Worm (Caenorhabditis elegans): ENCODE measurements around the gene F52B11.5.

F52B11.5 gene

ce11 chrIV:14103054-14103453 lies at the start of gene F52B11.5:
Gene F52B11.5 (minus strand): TSS chrIV:14103231.
- TF ChIP-seq nhr-237 (tag; optimal IDR thresholded peaks at IDR 0.05) = no peak
- no peak for TF ChIP-seq lin-13 (tag; optimal IDR thresholded peaks at IDR 0.05)
- TF ChIP-seq nhr-12 (tag; optimal IDR thresholded peaks at IDR 0.05) = no peak
- no peak for TF ChIP-seq ham-2 (GFP tag; optimal IDR thresholded peaks at IDR 0.05)
- no peak for TF ChIP-seq M03D4.4 (tag; optimal IDR thresholded peaks at IDR 0.05)
- TF ChIP-seq nhr-28 (tag; optimal IDR thresholded peaks at IDR 0.05) = no peak
- no peak for TF ChIP-seq ztf-11 (tag; optimal IDR thresholded peaks at IDR 0.05)
- TF ChIP-seq pha-4 (tag; optimal IDR thresholded peaks at IDR 0.05) = no peak
- TF ChIP-seq cnd-1 (tag; optimal IDR thresholded peaks at IDR 0.05) = no peak
- no peak for TF ChIP-seq tbx-8 (GFP tag; optimal IDR thresholded peaks at IDR 0.05)
- TF ChIP-seq sptf-1 (tag; optimal IDR thresholded peaks at IDR 0.05) = no peak
- TF ChIP-seq hlh-1 (tag; optimal IDR thresholded peaks at IDR 0.05) = no peak
- TF ChIP-seq sem-2 (GFP tag; optimal IDR thresholded peaks at IDR 0.05) = no peak
- no peak for TF ChIP-seq mep-1 (tag; optimal IDR thresholded peaks at IDR 0.05)
- no peak for TF ChIP-seq unc-39 (tag; optimal IDR thresholded peaks at IDR 0.05)
- no peak for TF ChIP-seq lin-32 (GFP tag; optimal IDR thresholded peaks at IDR 0.05)
- TF ChIP-seq nhr-76 (tag; optimal IDR thresholded peaks at IDR 0.05) = no peak

DNA sequence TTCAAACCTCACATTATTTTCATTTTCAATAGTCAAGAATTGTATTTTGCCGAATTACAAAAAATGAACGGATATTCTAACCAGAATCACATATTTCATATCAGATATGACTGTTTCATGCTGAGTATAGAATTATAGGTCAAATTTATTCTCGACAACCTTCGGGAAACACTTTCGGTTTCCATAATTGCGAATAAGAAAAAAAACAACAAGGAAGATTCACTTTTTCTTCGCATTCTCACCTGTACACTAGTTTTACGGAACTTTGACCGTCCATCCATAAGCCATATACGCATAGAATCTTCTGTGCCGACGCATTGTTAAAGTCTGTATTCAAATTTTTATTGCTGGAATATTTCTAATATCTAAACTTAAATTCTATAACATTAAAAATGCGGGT lies 42.6 kb upstream of the F52B11.5 start, which contains the start of gene oac-37:
Gene oac-37 (plus strand): TSS at position 301 of the 400 bp plus-strand sequence.
- no peak for TF ChIP-seq sptf-1 (tag; optimal IDR thresholded peaks at IDR 0.05)
- no peak for TF ChIP-seq ces-1 (GFP tag; optimal IDR thresholded peaks at IDR 0.05)
- TF ChIP-seq mep-1 (tag; optimal IDR thresholded peaks at IDR 0.05) = no peak
- no peak for TF ChIP-seq lin-32 (GFP tag; optimal IDR thresholded peaks at IDR 0.05)
- TF ChIP-seq M03D4.4 (tag; optimal IDR thresholded peaks at IDR 0.05) = no peak
- no peak for TF ChIP-seq nhr-237 (tag; optimal IDR thresholded peaks at IDR 0.05)
- no peak for TF ChIP-seq unc-62 (GFP tag; optimal IDR thresholded peaks at IDR 0.05)
- TF ChIP-seq tbx-8 (GFP tag; optimal IDR thresholded peaks at IDR 0.05) = no peak
- no peak for TF ChIP-seq sem-2 (GFP tag; optimal IDR thresholded peaks at IDR 0.05)
- TF ChIP-seq unc-120 (tag; optimal IDR thresholded peaks at IDR 0.05; ENCODE audit: poor library complexity, severe bottlenecking) = no peak
- TF ChIP-seq elt-3 (tag; optimal IDR thresholded peaks at IDR 0.05) = no peak
- TF ChIP-seq lin-13 (tag; optimal IDR thresholded peaks at IDR 0.05) = no peak
- no peak for TF ChIP-seq flh-1 (GFP tag; optimal IDR thresholded peaks at IDR 0.05)
- TF ChIP-seq blmp-1 (tag; optimal IDR thresholded peaks at IDR 0.05) = no peak
- TF ChIP-seq ceh-83 (GFP tag; optimal IDR thresholded peaks at IDR 0.05) = no peak
- no peak for TF ChIP-seq nhr-28 (tag; optimal IDR thresholded peaks at IDR 0.05)
- TF ChIP-seq elt-1 (tag; optimal IDR thresholded peaks at IDR 0.05; ENCODE audit: borderline replicate concordance, insufficient read depth) = no peak

DNA sequence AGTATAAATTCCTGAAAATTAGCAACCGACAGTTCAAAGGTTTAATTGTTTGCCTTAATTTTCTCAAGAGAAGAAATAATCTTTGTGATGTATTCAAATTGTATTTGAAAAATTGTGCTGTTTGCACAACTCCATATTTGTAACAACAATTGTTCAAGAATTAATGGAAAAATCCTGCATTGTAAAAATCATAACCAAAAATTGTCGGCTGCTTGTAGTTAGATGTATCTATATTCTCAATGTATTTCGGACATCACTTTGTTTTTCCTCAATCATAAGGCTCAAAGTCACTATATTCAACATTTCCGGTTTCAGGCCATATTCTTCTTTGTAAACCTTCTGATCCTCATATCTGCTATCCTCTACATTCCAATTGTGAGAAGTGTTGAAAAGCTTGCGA lies 40.0 kb upstream of the F52B11.5 start:
- no peak for TF ChIP-seq flh-1 (GFP tag; optimal IDR thresholded peaks at IDR 0.05)
- TF ChIP-seq ceh-39 (tag; optimal IDR thresholded peaks at IDR 0.05) = no peak
- TF ChIP-seq mls-2 (tag; optimal IDR thresholded peaks at IDR 0.05) = no peak
- no peak for TF ChIP-seq ceh-43 (GFP tag; optimal IDR thresholded peaks at IDR 0.05)
- TF ChIP-seq lsy-2 (tag; optimal IDR thresholded peaks at IDR 0.05) = no peak
- TF ChIP-seq pha-4 (tag; optimal IDR thresholded peaks at IDR 0.05) = no peak
- no peak for TF ChIP-seq hlh-1 (tag; optimal IDR thresholded peaks at IDR 0.05)
- TF ChIP-seq unc-120 (tag; optimal IDR thresholded peaks at IDR 0.05; ENCODE audit: poor library complexity, severe bottlenecking) = no peak
- TF ChIP-seq unc-39 (tag; optimal IDR thresholded peaks at IDR 0.05) = no peak
- no peak for TF ChIP-seq nhr-76 (tag; optimal IDR thresholded peaks at IDR 0.05)
- no peak for TF ChIP-seq nhr-12 (tag; optimal IDR thresholded peaks at IDR 0.05)
- TF ChIP-seq M03D4.4 (tag; optimal IDR thresholded peaks at IDR 0.05) = no peak
- no peak for TF ChIP-seq blmp-1 (tag; optimal IDR thresholded peaks at IDR 0.05)
- no peak for TF ChIP-seq drap-1 (GFP tag; optimal IDR thresholded peaks at IDR 0.05)
- TF ChIP-seq elt-1 (tag; optimal IDR thresholded peaks at IDR 0.05; ENCODE audit: borderline replicate concordance, insufficient read depth) = no peak

DNA sequence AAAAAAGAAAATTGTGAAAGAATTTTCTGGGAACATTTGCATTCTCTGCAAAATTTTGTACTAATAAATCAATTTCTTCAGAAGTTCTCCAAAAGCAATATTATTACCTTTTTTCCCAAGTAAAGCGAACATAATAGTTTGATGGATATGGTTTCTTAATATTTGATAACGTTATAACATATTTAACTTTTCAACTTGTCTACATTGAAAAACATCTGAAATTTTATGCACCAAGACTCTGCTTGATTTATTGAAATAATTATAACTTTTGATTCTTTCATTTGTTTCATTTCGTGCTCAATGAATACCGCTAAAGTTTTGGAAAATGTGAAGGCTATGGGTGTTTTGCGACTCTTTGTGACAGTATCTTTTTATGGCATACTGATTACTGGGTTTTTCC lies 34.0 kb upstream of the F52B11.5 start, which contains the start of gene srz-31:
Gene srz-31 (plus strand): TSS at position 301 of the 400 bp plus-strand sequence.
- TF ChIP-seq lin-13 (tag; optimal IDR thresholded peaks at IDR 0.05) (no peak), nhr-28 (tag; optimal IDR thresholded peaks at IDR 0.05) (no peak), pha-4 (tag; optimal IDR thresholded peaks at IDR 0.05) (no peak), unc-120 (tag; optimal IDR thresholded peaks at IDR 0.05; ENCODE audit: poor library complexity, severe bottlenecking) (no peak), hlh-1 (tag; optimal IDR thresholded peaks at IDR 0.05) (no peak), cnd-1 (tag; optimal IDR thresholded peaks at IDR 0.05) (no peak), mab-5 (tag; optimal IDR thresholded peaks at IDR 0.05) (no peak), nhr-2 (tag; optimal IDR thresholded peaks at IDR 0.05) (no peak), ceh-39 (tag; optimal IDR thresholded peaks at IDR 0.05) (no peak), mls-2 (tag; optimal IDR thresholded peaks at IDR 0.05) (no peak), lin-32 (GFP tag; optimal IDR thresholded peaks at IDR 0.05) (no peak), ceh-83 (GFP tag; optimal IDR thresholded peaks at IDR 0.05) (no peak), ces-1 (GFP tag; optimal IDR thresholded peaks at IDR 0.05) (no peak), sptf-1 (tag; optimal IDR thresholded peaks at IDR 0.05) (no peak), tbx-8 (GFP tag; optimal IDR thresholded peaks at IDR 0.05) (no peak), elt-3 (tag; optimal IDR thresholded peaks at IDR 0.05) (no peak), lsy-2 (tag; optimal IDR thresholded peaks at IDR 0.05) (no peak), unc-39 (tag; optimal IDR thresholded peaks at IDR 0.05) (no peak), flh-1 (GFP tag; optimal IDR thresholded peaks at IDR 0.05) (no peak), ceh-43 (GFP tag; optimal IDR thresholded peaks at IDR 0.05) (no peak)

Data from whole organism, mixed stage, embryonic.